Fruit fly (Drosophila melanogaster) whole organism, embryonic: ENCODE data around the gene mei-218.

ENCODE experiments used
- Adf1 ChIP-seq: fragments of 200-800 bp; sonication (Bioruptor generic); IDR thresholded peaks from 2 replicates; pipeline ENCODE4 v1.3.6; 2022; ENCODE audit warnings: missing biosample characterization, missing genetic modification characterization
- Aef1 ChIP-seq: fragments of 200-800 bp; sonication (Bioruptor generic); IDR thresholded peaks from 3 replicates; pipeline ENCODE4 v1.3.6; 2022; ENCODE audit warnings: missing biosample characterization, missing genetic modification characterization
- Atf6 ChIP-seq: fragments of 200-800 bp; sonication (Bioruptor generic); IDR thresholded peaks from 2 replicates; pipeline ENCODE4 v1.3.6; 2022; ENCODE audit warnings: missing biosample characterization, missing genetic modification characterization
- B-H2 ChIP-seq: fragments of 200-800 bp; sonication (Bioruptor generic); optimal IDR thresholded peaks from 2 replicates; lab custom pipeline; 2018; ENCODE audit warnings: missing biosample characterization, mild to moderate bottlenecking, missing genetic modification characterization
- CG10274 ChIP-seq: fragments of 200-800 bp; sonication (Bioruptor generic); optimal IDR thresholded peaks from 3 replicates; lab custom pipeline; 2017; ENCODE audit warnings: missing biosample characterization, mild to moderate bottlenecking, missing genetic modification characterization
- CG11560 ChIP-seq: fragments of 200-800 bp; sonication (Bioruptor generic); IDR thresholded peaks from 3 replicates; pipeline ENCODE4 v1.3.6; 2022; ENCODE audit warnings: missing biosample characterization, missing genetic modification characterization
- CG12942 ChIP-seq: fragments of 200-800 bp; sonication (Bioruptor generic); optimal IDR thresholded peaks from 3 replicates; lab custom pipeline; 2016; ENCODE audit warnings: missing biosample characterization, missing genetic modification characterization
- CG14014 ChIP-seq: fragments of 200-800 bp; sonication (Bioruptor generic); IDR thresholded peaks from 2 replicates; pipeline ENCODE4 v1.3.6; 2022; ENCODE audit warnings: missing biosample characterization, missing genetic modification characterization
- CG14667 ChIP-seq: fragments of 200-800 bp; sonication (Bioruptor generic); IDR thresholded peaks from 2 replicates; pipeline ENCODE4 v1.3.6; 2022; ENCODE audit warnings: missing biosample characterization, missing genetic modification characterization
- CG14860 ChIP-seq: fragments of 200-800 bp; sonication (Bioruptor generic); IDR thresholded peaks from 3 replicates; pipeline ENCODE4 v1.3.6; 2022; ENCODE audit warnings: missing biosample characterization, missing genetic modification characterization; ENCODE audit not compliant: partially characterized antibody
- CG1529 ChIP-seq: fragments of 200-800 bp; sonication (Bioruptor generic); optimal IDR thresholded peaks from 3 replicates; lab custom pipeline; 2018; ENCODE audit warnings: missing biosample characterization, missing genetic modification characterization
- CG1602 ChIP-seq: fragments of 200-800 bp; sonication (Bioruptor generic); optimal IDR thresholded peaks from 3 replicates; lab custom pipeline; 2016; ENCODE audit warnings: missing biosample characterization, missing genetic modification characterization
- CG17912 ChIP-seq: fragments of 200-800 bp; sonication (Bioruptor generic); optimal IDR thresholded peaks from 2 replicates; lab custom pipeline; 2018; ENCODE audit warnings: missing biosample characterization, mild to moderate bottlenecking, missing genetic modification characterization
- CG18476 ChIP-seq: fragments of 200-800 bp; sonication (Bioruptor generic); optimal IDR thresholded peaks from 2 replicates; lab custom pipeline; 2016; ENCODE audit warnings: missing biosample characterization, mild to moderate bottlenecking, missing genetic modification characterization
- CG32772 ChIP-seq: fragments of 200-800 bp; sonication (Bioruptor generic); IDR thresholded peaks from 2 replicates; pipeline ENCODE4 v1.3.6; 2022; ENCODE audit warnings: missing biosample characterization, missing genetic modification characterization
- CG33213 ChIP-seq: fragments of 200-800 bp; sonication (Bioruptor generic); optimal IDR thresholded peaks from 3 replicates; lab custom pipeline; 2016; ENCODE audit warnings: missing biosample characterization, missing genetic modification characterization
- CG42726 ChIP-seq: fragments of 200-800 bp; sonication (Bioruptor generic); IDR thresholded peaks from 2 replicates; pipeline ENCODE4 v1.3.6; 2022; ENCODE audit warnings: missing biosample characterization, missing genetic modification characterization; ENCODE audit not compliant: partially characterized antibody
- CG4282 ChIP-seq: fragments of 200-800 bp; sonication (Bioruptor generic); optimal IDR thresholded peaks from 2 replicates; lab custom pipeline; 2016; ENCODE audit warnings: missing biosample characterization, missing genetic modification characterization
- CG4424 ChIP-seq: fragments of 200-800 bp; sonication (Bioruptor generic); optimal IDR thresholded peaks from 3 replicates; lab custom pipeline; 2016; ENCODE audit warnings: missing biosample characterization, missing genetic modification characterization
- CG6854 ChIP-seq: fragments of 200-800 bp; sonication (Bioruptor generic); optimal IDR thresholded peaks from 3 replicates; lab custom pipeline; 2017; ENCODE audit warnings: missing biosample characterization, mild to moderate bottlenecking, missing genetic modification characterization
- CG7839 ChIP-seq: fragments of 200-800 bp; sonication (Bioruptor generic); optimal IDR thresholded peaks from 3 replicates; lab custom pipeline; 2018; ENCODE audit warnings: missing biosample characterization, mild to moderate bottlenecking, missing genetic modification characterization, moderate library complexity
- Ets65A ChIP-seq: fragments of 200-800 bp; sonication (Bioruptor generic); peaks from one replicate; lab custom pipeline; 2016; ENCODE audit warnings: missing biosample characterization, missing genetic modification characterization
- Gug ChIP-seq: fragments of 200-800 bp; sonication (Bioruptor generic); IDR thresholded peaks from 4 replicates; pipeline ENCODE4 v1.3.6; 2022; ENCODE audit warnings: missing biosample characterization, missing genetic modification characterization
- H2.0 ChIP-seq: fragments of 200-800 bp; sonication (Bioruptor generic); IDR thresholded peaks from 2 replicates; pipeline ENCODE4 v1.3.6; 2022; ENCODE audit warnings: missing biosample characterization, missing genetic modification characterization
- HLH3B ChIP-seq: fragments of 200-800 bp; sonication (Bioruptor generic); IDR thresholded peaks from 2 replicates; pipeline ENCODE4 v1.3.6; 2022; ENCODE audit warnings: missing biosample characterization, missing genetic modification characterization
- MTF-1 ChIP-seq: fragments of 200-800 bp; sonication (Bioruptor generic); optimal IDR thresholded peaks from 2 replicates; lab custom pipeline; 2018; ENCODE audit warnings: missing biosample characterization, mild to moderate bottlenecking, missing genetic modification characterization, borderline replicate concordance
- NFAT ChIP-seq: fragments of 200-800 bp; sonication (Bioruptor generic); IDR thresholded peaks from 2 replicates; pipeline ENCODE4 v1.3.6; 2022; ENCODE audit warnings: missing biosample characterization, missing genetic modification characterization
- Nf-YB ChIP-seq: fragments of 200-800 bp; sonication (Bioruptor generic); optimal IDR thresholded peaks from 3 replicates; lab custom pipeline; 2019; ENCODE audit warnings: missing biosample characterization, mild to moderate bottlenecking, missing genetic modification characterization, moderate library complexity
- Oaz ChIP-seq: fragments of 200-800 bp; sonication (Bioruptor generic); IDR thresholded peaks from 2 replicates; pipeline ENCODE4 v1.3.6; 2022; ENCODE audit warnings: missing biosample characterization, missing genetic modification characterization
- Poxn ChIP-seq: fragments of 200-800 bp; sonication (Bioruptor generic); IDR thresholded peaks from 2 replicates; pipeline ENCODE4 v1.3.6; 2022; ENCODE audit warnings: missing biosample characterization, missing genetic modification characterization
- Ptx1 ChIP-seq: fragments of 200-800 bp; sonication (Bioruptor generic); IDR thresholded peaks from 2 replicates; pipeline ENCODE4 v1.3.6; 2022; ENCODE audit warnings: missing biosample characterization, missing genetic modification characterization
- Six4 ChIP-seq: fragments of 200-800 bp; sonication (Bioruptor generic); optimal IDR thresholded peaks from 2 replicates; lab custom pipeline; 2016; ENCODE audit warnings: missing biosample characterization, missing genetic modification characterization
- Sry-δ ChIP-seq: fragments of 200-800 bp; sonication (Bioruptor generic); optimal IDR thresholded peaks from 2 replicates; lab custom pipeline; 2016; ENCODE audit warnings: missing biosample characterization, missing genetic modification characterization
- ase ChIP-seq: fragments of 200-800 bp; sonication (Bioruptor generic); IDR thresholded peaks from 3 replicates; pipeline ENCODE4 v1.3.6; 2022; ENCODE audit warnings: missing biosample characterization, missing genetic modification characterization
- ci ChIP-seq: fragments of 200-800 bp; sonication (Bioruptor generic); IDR thresholded peaks from 3 replicates; pipeline ENCODE4 v1.3.6; 2022; ENCODE audit warnings: missing biosample characterization, missing genetic modification characterization
- crc ChIP-seq: fragments of 200-800 bp; sonication (Bioruptor generic); optimal IDR thresholded peaks from 2 replicates; lab custom pipeline; 2016; ENCODE audit warnings: missing biosample characterization, missing genetic modification characterization
- fd96Cb ChIP-seq: fragments of 200-800 bp; sonication (Bioruptor generic); optimal IDR thresholded peaks from 2 replicates; lab custom pipeline; 2018; ENCODE audit warnings: missing biosample characterization, mild to moderate bottlenecking, missing genetic modification characterization, moderate library complexity
- gsb ChIP-seq: fragments of 200-800 bp; sonication (Bioruptor generic); IDR thresholded peaks from 2 replicates; pipeline ENCODE4 v1.3.6; 2022; ENCODE audit warnings: missing biosample characterization, missing genetic modification characterization
- gsb-n ChIP-seq: fragments of 200-800 bp; sonication (Bioruptor generic); optimal IDR thresholded peaks from 3 replicates; lab custom pipeline; 2018; ENCODE audit warnings: missing biosample characterization, mild to moderate bottlenecking, missing genetic modification characterization
- lab ChIP-seq: fragments of 200-800 bp; sonication (Bioruptor generic); optimal IDR thresholded peaks from 3 replicates; lab custom pipeline; 2017; ENCODE audit warnings: missing biosample characterization, missing genetic modification characterization, mild to moderate bottlenecking, moderate library complexity, missing genetic modification reagents
- luna ChIP-seq: fragments of 200-800 bp; sonication (Bioruptor generic); optimal IDR thresholded peaks from 2 replicates; lab custom pipeline; 2016; ENCODE audit warnings: missing biosample characterization, missing genetic modification characterization
- nmo ChIP-seq: fragments of 200-800 bp; sonication (Bioruptor generic); optimal IDR thresholded peaks from 2 replicates; lab custom pipeline; 2018; ENCODE audit warnings: missing biosample characterization, mild to moderate bottlenecking, missing genetic modification characterization, moderate library complexity
- peb ChIP-seq: fragments of 200-800 bp; sonication (Bioruptor generic); IDR thresholded peaks from 2 replicates; pipeline ENCODE4 v1.3.6; 2022; ENCODE audit warnings: missing biosample characterization, missing genetic modification characterization
- run ChIP-seq: fragments of 200-800 bp; sonication (Bioruptor generic); optimal IDR thresholded peaks from 3 replicates; lab custom pipeline; 2018; ENCODE audit warnings: missing biosample characterization, mild to moderate bottlenecking, missing genetic modification characterization
- salm ChIP-seq: fragments of 200-800 bp; sonication (Bioruptor generic); optimal IDR thresholded peaks from 2 replicates; lab custom pipeline; 2018; ENCODE audit warnings: missing biosample characterization, mild to moderate bottlenecking, missing genetic modification characterization
- schlank ChIP-seq: fragments of 200-800 bp; sonication (Bioruptor generic); optimal IDR thresholded peaks from 2 replicates; lab custom pipeline; 2018; ENCODE audit warnings: missing biosample characterization, mild to moderate bottlenecking, missing genetic modification characterization
- sens ChIP-seq: fragments of 200-800 bp; sonication (Bioruptor generic); peaks from one replicate; lab custom pipeline; 2016; ENCODE audit warnings: missing biosample characterization, missing genetic modification characterization
- sens-2 ChIP-seq: fragments of 200-800 bp; sonication (Bioruptor generic); IDR thresholded peaks from 2 replicates; pipeline ENCODE4 v1.3.6; 2022; ENCODE audit warnings: missing biosample characterization, missing genetic modification characterization
- sr ChIP-seq: fragments of 200-800 bp; sonication (Bioruptor generic); IDR thresholded peaks from 3 replicates; pipeline ENCODE4 v1.3.6; 2022; ENCODE audit warnings: missing biosample characterization, missing genetic modification characterization
- tup ChIP-seq: fragments of 200-800 bp; sonication (Bioruptor generic); optimal IDR thresholded peaks from 2 replicates; lab custom pipeline; 2016; ENCODE audit warnings: missing biosample characterization, mild to moderate bottlenecking, missing genetic modification characterization, moderate library complexity
- tx ChIP-seq: fragments of 200-800 bp; sonication (Bioruptor generic); optimal IDR thresholded peaks from 2 replicates; lab custom pipeline; 2016; ENCODE audit warnings: missing biosample characterization, missing genetic modification characterization
- vvl ChIP-seq: fragments of 200-800 bp; sonication (Bioruptor generic); IDR thresholded peaks from 2 replicates; pipeline ENCODE4 v1.3.6; 2022; ENCODE audit warnings: missing biosample characterization, missing genetic modification characterization
- zen ChIP-seq: fragments of 200-800 bp; sonication (Bioruptor generic); optimal IDR thresholded peaks from 3 replicates; lab custom pipeline; 2018; ENCODE audit warnings: missing biosample characterization, mild to moderate bottlenecking, missing genetic modification characterization, moderate library complexity

mei-218 gene

dm6 chrX:17142940-17143534 lies at the start of gene mei-218, which contains the start of gene mei-217 (continued):
- TF ChIP-seq Atf6 (GFP tag; lab: Robert Waterston, UW) (no peak), CG17912 (no peak), CG7839 (tag; lab: Kevin White, UChicago) (no peak), HLH3B (GFP tag; lab: Robert Waterston, UW) (no peak), fd96Cb (tag; lab: Kevin White, UChicago) (no peak), CG14860 (GFP tag; lab: Robert Waterston, UW) (peak; percentile 66), gsb-n (tag; lab: Kevin White, UChicago) (no peak), CG42726 (GFP tag; lab: Robert Waterston, UW) (no peak), CG10274 (GFP tag; lab: Kevin White, UChicago) (no peak), sens-2 (GFP tag; lab: Robert Waterston, UW) (no peak), tup (GFP tag; lab: Kevin White, UChicago) (no peak), CG14014 (GFP tag; lab: Robert Waterston, UW) (no peak), gsb (GFP tag; lab: Robert Waterston, UW) (no peak), CG12942 (GFP tag; lab: Kevin White, UChicago) (no peak), H2.0 (GFP tag; lab: Robert Waterston, UW) (no peak), MTF-1 (GFP tag; lab: Kevin White, UChicago) (no peak), CG1529 (GFP tag; lab: Kevin White, UChicago) (no peak), NFAT (GFP tag; lab: Robert Waterston, UW) (no peak), CG14667 (GFP tag; lab: Robert Waterston, UW) (no peak), CG11560 (tag; lab: Robert Waterston, UW) (no peak), run (tag; lab: Kevin White, UChicago) (no peak), CG1602 (GFP tag; lab: Kevin White, UChicago) (no peak), CG32772 (GFP tag; lab: Robert Waterston, UW) (0 out of 2 replicates have a peak, but pooled peaks have one; percentile 17), CG4424 (GFP tag; lab: Kevin White, UChicago) (peak; percentile 22), ase (GFP tag; lab: Robert Waterston, UW) (no peak), Ptx1 (GFP tag; lab: Robert Waterston, UW) (no peak), Gug (GFP tag; lab: Robert Waterston, UW) (no peak), B-H2 (GFP tag; lab: Kevin White, UChicago) (no peak), tx (GFP tag; lab: Kevin White, UChicago) (no peak), nmo (GFP tag; lab: Kevin White, UChicago) (no peak), sens (GFP tag; lab: Kevin White, UChicago) (peak; percentile 84), CG18476 (GFP tag; lab: Kevin White, UChicago) (no peak), crc (GFP tag; lab: Kevin White, UChicago) (no peak), schlank (tag; lab: Kevin White, UChicago) (no peak), zen (tag; lab: Kevin White, UChicago) (peak; percentile 11), sr (GFP tag; lab: Robert Waterston, UW) (no peak), Aef1 (0 out of 3 replicates have a peak, but pooled peaks have one; percentile 20), luna (GFP tag; lab: Kevin White, UChicago) (no peak), ci (GFP tag; lab: Robert Waterston, UW) (no peak), vvl (GFP tag; lab: Robert Waterston, UW) (no peak), Six4 (GFP tag; lab: Kevin White, UChicago) (no peak), Sry-δ (GFP tag; lab: Kevin White, UChicago) (peak; percentile 80), Ets65A (GFP tag; lab: Kevin White, UChicago) (peak; percentile 50), peb (GFP tag; lab: Robert Waterston, UW) (no peak), CG6854 (GFP tag; lab: Kevin White, UChicago) (no peak), Poxn (GFP tag; lab: Robert Waterston, UW) (no peak), salm (tag; lab: Kevin White, UChicago) (no peak), CG33213 (GFP tag; lab: Kevin White, UChicago) (no peak), CG4282 (GFP tag; lab: Kevin White, UChicago) (no peak), Nf-YB (no peak), lab (no peak), Oaz (GFP tag; lab: Robert Waterston, UW) (no peak), Adf1 (no peak)
